Fruit fly (Drosophila melanogaster): ENCODE measurements around the gene Ranbp16.
A peak's percentile ranks its signal among the peaks of the same experiment; 100 is the strongest.

Gene Ranbp16

DNA sequence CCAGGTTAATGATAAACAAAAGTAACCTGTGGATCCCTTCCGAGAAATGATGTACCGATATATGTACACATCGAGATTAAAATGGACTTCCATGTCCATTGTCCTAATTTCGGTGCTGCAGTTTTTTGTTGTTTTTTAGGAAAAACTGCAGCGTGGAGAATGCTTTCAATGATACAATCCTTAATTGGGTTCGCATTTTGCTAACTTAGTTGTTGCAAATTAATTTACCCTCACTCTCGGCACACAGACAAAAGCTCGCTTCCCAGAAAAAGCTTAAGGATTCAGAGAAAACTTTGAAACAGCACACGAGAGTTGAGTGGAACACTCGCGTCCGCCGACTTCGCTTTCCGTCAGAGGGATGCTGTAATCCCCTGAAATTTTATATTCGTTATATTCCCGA is 23.1 kb downstream of the Ranbp16 start, which contains the start of gene Lrp4:
TSS of gene Lrp4 (plus strand) at position 301 of the 400 bp plus-strand sequence.
- no peak for TF ChIP-seq CG17801 (GFP tag; optimal IDR thresholded peaks at IDR 0.05; ENCODE audit: partially characterized antibody)

DNA sequence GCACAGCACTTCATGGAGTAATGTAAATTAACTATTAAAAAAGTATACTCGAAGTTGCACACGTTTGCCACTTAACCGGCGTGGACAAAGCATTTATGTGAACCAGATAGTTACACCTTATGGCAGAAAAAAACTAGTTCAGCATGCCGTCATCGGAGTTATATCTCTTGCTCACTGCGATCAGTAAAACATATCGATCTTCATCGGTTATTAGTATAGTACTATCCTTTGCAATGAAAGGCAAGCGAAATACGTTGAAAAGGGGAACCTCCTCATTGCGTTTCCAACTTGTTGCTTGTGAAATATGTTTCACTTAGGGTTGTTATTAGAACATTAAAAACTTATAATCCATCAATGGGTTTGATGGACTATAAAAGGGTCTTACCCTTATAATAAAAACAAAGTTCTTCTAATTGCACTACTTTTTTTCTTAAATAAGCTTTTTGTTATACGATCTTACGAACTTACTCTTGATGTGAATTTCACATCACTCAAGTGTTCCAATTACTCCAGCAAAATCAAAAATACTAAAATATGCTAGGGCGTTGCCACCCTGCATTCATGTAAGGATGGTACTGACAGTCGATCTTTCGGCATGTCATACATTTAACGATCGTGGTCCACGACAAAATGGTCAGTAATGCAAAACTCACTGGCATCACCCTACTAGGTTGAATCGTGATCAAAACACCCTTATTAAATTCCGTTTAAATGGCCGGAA is 23.9 kb downstream of the Ranbp16 start, which contains the start of gene CycD:
TSS of gene CycD (minus strand) at position 113 of the 721 bp plus-strand sequence.
- no peak for TF ChIP-seq CG17801 (GFP tag; optimal IDR thresholded peaks at IDR 0.05; ENCODE audit: partially characterized antibody)

DNA sequence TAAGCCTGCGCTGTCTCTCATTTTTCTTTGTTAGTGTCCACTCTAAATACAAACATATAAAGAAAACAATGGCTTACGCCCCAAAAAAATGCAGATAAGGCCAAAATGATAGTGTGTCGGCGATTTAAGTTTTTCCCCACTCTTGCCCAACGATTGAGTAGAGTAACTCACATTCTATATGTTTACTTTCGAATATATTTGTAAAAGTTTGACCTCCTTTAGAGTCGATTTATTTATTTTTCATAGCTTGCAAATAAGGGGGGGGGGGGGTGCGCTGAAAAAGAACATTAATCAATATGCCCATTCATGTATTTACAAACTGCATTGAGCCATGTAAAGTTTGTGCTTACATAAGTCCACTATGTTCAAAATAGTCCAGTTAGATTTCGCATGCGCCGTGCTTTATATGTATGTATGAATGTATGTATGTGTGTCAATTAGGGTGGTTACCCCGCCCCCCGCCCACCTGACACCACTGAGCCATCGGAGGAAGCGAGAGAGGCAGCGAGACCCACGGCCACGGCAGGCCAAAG is 39.9 kb downstream of the Ranbp16 start:
- TF ChIP-seq CG17801 (GFP tag; optimal IDR thresholded peaks at IDR 0.05; ENCODE audit: partially characterized antibody) = no peak

DNA sequence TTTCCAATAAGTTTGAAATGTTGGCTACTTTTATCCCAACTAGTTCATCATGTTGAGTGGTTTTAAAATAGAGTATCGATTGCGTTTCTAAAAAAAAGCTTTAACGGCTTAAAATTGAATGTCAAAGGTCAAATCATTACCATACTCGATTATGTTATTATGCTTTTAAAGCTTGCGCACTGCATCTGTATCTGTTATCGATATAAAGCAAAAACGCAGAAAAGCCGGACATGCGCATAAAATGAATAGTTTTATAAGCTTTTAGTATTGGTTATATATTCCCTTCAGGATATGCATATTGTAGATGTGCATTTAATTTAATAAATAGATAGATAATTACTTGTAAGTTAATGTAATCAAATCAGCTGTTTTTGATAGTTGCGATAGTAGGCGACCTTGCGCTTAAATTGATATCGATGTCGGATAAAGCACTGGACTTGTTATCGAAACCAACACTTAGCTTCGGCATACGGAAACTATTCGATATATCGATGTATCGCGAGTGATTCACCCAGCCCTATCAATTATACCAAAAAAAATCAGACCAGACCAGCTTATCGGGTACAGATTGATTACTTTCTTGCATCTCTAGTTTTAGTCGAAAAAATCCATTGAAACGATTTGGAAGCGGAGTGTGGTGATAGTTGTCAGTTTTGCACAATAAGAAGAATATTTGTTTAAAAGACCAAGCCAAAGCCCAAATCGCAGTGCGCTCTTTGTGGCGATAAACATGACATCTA is 41.9 kb downstream of the Ranbp16 start, which contains the start of gene shi:
TSS of gene shi (plus strand) at position 511 of the 740 bp plus-strand sequence.
- peak; percentile 32 for TF ChIP-seq CG17801 (GFP tag; optimal IDR thresholded peaks at IDR 0.05; ENCODE audit: partially characterized antibody)

DNA sequence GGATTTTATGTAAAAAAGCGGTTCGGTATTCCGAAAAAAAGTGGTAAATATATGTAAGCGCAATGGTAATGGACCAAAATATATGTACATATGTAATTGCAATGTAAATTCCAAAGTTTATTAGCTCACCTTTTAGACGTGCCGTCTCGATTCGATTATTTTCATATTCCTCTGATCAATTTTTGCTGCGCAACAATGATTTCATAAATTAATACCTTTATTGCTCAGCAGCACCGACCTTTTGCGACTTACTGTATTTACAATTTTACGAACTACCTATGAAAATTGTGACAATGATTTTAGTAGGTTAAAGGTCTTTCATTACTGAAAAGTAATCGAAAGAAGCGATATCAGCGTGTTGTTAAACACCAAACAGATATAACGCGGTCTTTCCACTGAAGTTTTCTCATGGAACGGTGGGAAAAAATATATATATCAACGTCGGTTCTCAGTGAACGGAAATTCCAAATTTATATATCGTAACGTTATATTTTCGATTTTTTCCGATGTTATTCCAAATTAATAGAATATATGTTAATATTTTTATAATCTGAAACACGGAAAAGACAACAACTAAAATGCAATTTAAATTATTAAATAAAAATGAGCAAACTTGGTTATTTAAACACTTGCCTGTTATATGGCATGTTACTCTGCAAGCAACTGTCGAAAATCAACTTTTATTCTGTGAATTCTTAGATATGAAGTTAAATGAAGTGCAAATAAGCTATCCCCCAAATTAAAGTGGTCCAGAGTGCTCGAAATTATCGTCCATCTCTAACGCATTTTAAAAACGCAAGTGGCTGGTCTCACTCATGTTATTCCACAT is 43.7 kb downstream of the Ranbp16 start, which contains the start of the genes MSBP and CG15916:
TSS of gene MSBP (minus strand) at position 330 of the 829 bp plus-strand sequence.
TSS of gene CG15916 (plus strand) at position 810 of the 829 bp plus-strand sequence.
- TF ChIP-seq CG17801 (GFP tag; optimal IDR thresholded peaks at IDR 0.05; ENCODE audit: partially characterized antibody) = peak; percentile 8

DNA sequence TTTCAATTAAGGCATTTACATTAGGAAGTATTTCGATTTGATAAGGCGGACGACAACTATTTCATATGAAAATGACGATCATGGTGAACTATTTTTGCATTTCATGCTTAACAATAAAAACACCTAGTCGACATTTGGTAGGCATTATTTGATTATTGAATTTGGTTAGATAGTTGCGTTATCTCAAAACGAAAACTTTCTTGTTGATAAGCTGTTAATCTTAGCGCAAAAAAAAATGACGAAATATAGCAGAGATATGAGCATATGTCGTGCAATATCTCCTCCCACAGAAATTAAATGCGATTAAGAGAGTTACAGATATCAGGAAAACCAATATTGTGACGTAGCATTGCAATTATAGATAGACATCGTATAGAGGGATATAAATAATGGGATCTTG is 44.9 kb downstream of the Ranbp16 start:
- TF ChIP-seq CG17801 (GFP tag; optimal IDR thresholded peaks at IDR 0.05; ENCODE audit: partially characterized antibody) = no peak

DNA sequence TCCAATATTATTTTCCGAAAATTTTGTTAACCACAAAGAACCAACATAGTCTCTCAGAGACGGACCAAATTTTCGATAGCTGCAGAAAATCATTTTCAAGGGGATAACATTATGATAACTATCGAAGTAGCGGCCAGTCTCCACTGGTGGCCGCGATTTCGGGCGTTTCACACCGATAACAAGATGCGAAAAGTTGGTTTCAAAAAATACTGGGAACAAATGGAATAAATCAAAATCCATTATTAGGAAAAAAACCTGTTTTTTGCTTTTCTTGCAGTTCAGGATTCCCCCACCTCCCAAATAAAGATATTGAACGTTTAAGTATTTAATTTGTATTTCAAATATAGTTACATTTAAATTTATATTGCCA is 46.4 kb downstream of the Ranbp16 start, which contains the start of gene tay:
TSS of gene tay (minus strand) at position 65 of the 370 bp plus-strand sequence.
- TF ChIP-seq CG17801 (GFP tag; optimal IDR thresholded peaks at IDR 0.05; ENCODE audit: partially characterized antibody) = no peak

DNA sequence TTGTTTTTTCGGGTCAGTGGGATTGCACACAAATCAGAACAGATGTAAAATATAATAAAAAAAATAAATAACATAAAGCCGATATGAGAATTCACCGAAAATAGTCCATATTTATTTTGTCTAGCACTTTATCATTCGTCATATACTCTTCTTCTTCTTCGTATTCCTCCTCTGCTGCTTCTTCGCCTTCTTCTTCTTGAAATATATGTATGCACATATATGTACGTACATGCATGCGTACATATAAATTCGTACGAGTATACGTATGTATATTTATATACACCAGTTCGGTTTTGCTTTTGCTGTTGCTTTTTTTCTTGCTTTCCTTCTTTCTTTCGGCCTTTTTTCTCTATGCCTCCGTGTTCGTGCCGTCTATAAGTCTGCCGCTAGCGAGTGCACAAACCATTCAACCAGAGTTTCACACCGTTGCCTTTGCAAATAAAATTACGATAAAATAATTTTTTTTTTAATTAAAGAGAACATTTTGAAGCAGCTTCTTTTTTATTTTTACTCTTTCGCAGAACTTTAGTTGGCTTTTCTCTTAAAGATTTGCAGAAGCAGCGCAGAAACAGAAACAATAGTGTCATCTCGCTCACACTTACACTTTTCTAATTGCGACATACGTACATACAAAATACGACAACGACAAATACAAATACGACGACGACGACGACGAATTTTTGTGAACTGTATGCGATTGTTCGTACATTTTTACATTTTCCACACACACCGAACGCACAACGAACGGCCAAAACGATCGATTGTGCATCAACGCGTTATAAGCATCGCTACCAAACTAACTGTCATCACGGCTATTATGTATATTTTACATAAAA is 47.0 kb downstream of the Ranbp16 start:
- TF ChIP-seq CG17801 (GFP tag; optimal IDR thresholded peaks at IDR 0.05; ENCODE audit: partially characterized antibody) = peak; percentile 98
